Worm (Caenorhabditis elegans): Measurements from ENCODE around the gene hcp-1.

The hcp-1 gene

DNA sequence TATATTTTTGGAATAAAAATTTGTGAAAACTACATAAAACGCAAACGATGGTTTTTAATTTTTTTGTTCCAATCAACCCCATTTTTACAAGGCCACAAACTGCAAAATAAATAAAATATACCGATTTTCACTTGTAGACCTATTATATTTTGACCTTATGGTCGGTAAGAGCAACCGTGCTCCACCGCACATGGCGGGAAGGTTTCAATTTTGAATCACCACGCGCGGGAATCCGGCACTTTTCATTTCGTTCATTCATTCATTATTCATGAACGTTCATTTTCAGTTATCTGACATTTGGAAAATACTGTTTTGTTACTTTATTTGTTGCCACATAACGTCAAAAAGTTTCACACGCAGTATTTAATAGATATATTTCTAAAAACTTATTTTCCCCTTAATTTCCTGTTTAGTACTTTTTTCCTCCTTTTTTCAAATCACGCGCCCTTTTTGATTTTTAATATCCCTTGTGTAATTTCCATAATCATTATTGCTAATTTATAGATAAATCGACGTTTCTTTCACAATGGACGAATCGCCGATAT, at the start of gene hcp-1 (continued):
- no peak for TF ChIP-seq daf-16 (GFP tag; optimal IDR thresholded peaks at IDR 0.05)
- TF ChIP-seq daf-16 (tag; optimal IDR thresholded peaks at IDR 0.05): no peak
- no peak for TF ChIP-seq T20F7.1 (GFP tag; optimal IDR thresholded peaks at IDR 0.05)
- TF ChIP-seq dmd-9 (GFP tag; IDR thresholded peaks at IDR 0.05): no peak
- no peak for TF ChIP-seq daf-19 (GFP tag; conservative IDR thresholded peaks at IDR 0.05)
- no peak for TF ChIP-seq lin-15B (tag; optimal IDR thresholded peaks at IDR 0.05)
- no peak for TF ChIP-seq F44E2.7 (GFP tag; IDR thresholded peaks at IDR 0.05)
- no peak for TF ChIP-seq aly-2 (tag; optimal IDR thresholded peaks at IDR 0.05)
- no peak for TF ChIP-seq madf-5 (GFP tag; IDR thresholded peaks at IDR 0.05)
- no peak for TF ChIP-seq ceh-44 (GFP tag; IDR thresholded peaks at IDR 0.05)
- no peak for TF ChIP-seq attf-4 (tag; optimal IDR thresholded peaks at IDR 0.05)
- TF ChIP-seq aha-1 (tag): no peak
- TF ChIP-seq lin-39 (tag; optimal IDR thresholded peaks at IDR 0.05): no peak

ce11 chrV:6544999-6545398, 49.0 kb upstream of the hcp-1 start:
- TF ChIP-seq spr-1 (tag; optimal IDR thresholded peaks at IDR 0.05) (no peak), daf-12 (tag; optimal IDR thresholded peaks at IDR 0.05) (no peak), pha-4 (GFP tag; IDR thresholded peaks at IDR 0.05) (no peak), pha-4 (tag; optimal IDR thresholded peaks at IDR 0.05) (no peak), ceh-28 (tag; optimal IDR thresholded peaks at IDR 0.05) (no peak), ztf-11 (tag; optimal IDR thresholded peaks at IDR 0.05) (no peak), hlh-30 (tag; optimal IDR thresholded peaks at IDR 0.05; ENCODE audit: insufficient read depth) (peak; percentile 51), aly-2 (tag; optimal IDR thresholded peaks at IDR 0.05) (no peak), spr-3 (GFP tag; optimal IDR thresholded peaks at IDR 0.05) (no peak), fos-1 (tag; optimal IDR thresholded peaks at IDR 0.05) (no peak), Y5F2A.4 (GFP tag; optimal IDR thresholded peaks at IDR 0.05) (no peak), nhr-25 (tag; optimal IDR thresholded peaks at IDR 0.05; ENCODE audit: borderline replicate concordance, insufficient read depth) (peak; percentile 33), hmg-1.1 (GFP tag; IDR thresholded peaks at IDR 0.05) (no peak), mxl-3 (GFP tag; optimal IDR thresholded peaks at IDR 0.05) (peak; percentile 57), mes-2 (tag; optimal IDR thresholded peaks at IDR 0.05; ENCODE audit: poor library complexity, severe bottlenecking) (no peak), unc-62 (GFP tag; optimal IDR thresholded peaks at IDR 0.05 in 1 of 2) (peak in 1 of 2 experiments; percentile 78), unc-62 (tag; optimal IDR thresholded peaks at IDR 0.05) (no peak), dve-1 (tag; optimal IDR thresholded peaks at IDR 0.05; ENCODE audit: insufficient read depth) (no peak), lin-39 (tag; optimal IDR thresholded peaks at IDR 0.05) (no peak), ceh-44 (GFP tag; IDR thresholded peaks at IDR 0.05) (no peak), daf-8 (GFP tag; IDR thresholded peaks at IDR 0.05) (no peak), ZK337.2 (GFP tag; IDR thresholded peaks at IDR 0.05) (no peak), zip-2 (tag; optimal IDR thresholded peaks at IDR 0.05) (no peak), ztf-7 (tag; optimal IDR thresholded peaks at IDR 0.05) (no peak), nhr-76 (tag; optimal IDR thresholded peaks at IDR 0.05) (no peak), nhr-28 (tag; optimal IDR thresholded peaks at IDR 0.05) (no peak), nhr-48 (tag; optimal IDR thresholded peaks at IDR 0.05) (no peak), sdz-12 (GFP tag; optimal IDR thresholded peaks at IDR 0.05) (no peak), dmd-8 (GFP tag; IDR thresholded peaks at IDR 0.05) (no peak), D1046.2 (GFP tag; IDR thresholded peaks at IDR 0.05) (no peak)

Data from whole organism, L4 larva.